Fruit fly (Drosophila melanogaster): Measurements from ENCODE around the gene mas.

dm6 chr3L:4167353-4167842, at the start of gene mas:
- TF ChIP-seq Pif1B (GFP tag; optimal IDR thresholded peaks at IDR 0.05) (no peak), gl (tag; optimal IDR thresholded peaks at IDR 0.05) (no peak), D1 (tag; optimal IDR thresholded peaks at IDR 0.05) (no peak), CG17806 (tag; optimal IDR thresholded peaks at IDR 0.05) (no peak), CG15710 (tag; optimal IDR thresholded peaks at IDR 0.05) (no peak), EcR (GFP tag; optimal IDR thresholded peaks at IDR 0.05) (no peak), CG34367 (tag; optimal IDR thresholded peaks at IDR 0.05) (no peak)

Data from whole organism, pupa.